Worm (Caenorhabditis elegans) whole organism, L2 larva: ENCODE measurements around the gene B0524.2.

Source experiments
- C34F6.9 ChIP-seq: fragments of 150-350 bp; optimal IDR thresholded peaks from 2 replicates; lab custom pipeline; 2014; ENCODE audit warnings: missing biosample characterization, missing genetic modification characterization
- F13H6.1 ChIP-seq: sonication (generic microtip); optimal IDR thresholded peaks from 2 replicates; lab custom pipeline; 2016; ENCODE audit warnings: missing genetic modification characterization, missing compliant biosample characterization
- R02D3.7 ChIP-seq: fragments of 150-350 bp; optimal IDR thresholded peaks from 2 replicates; lab custom pipeline; 2014; ENCODE audit warnings: missing biosample characterization, missing genetic modification characterization
- Y55F3AM.14 ChIP-seq: fragments of 200-800 bp; sonication (Bioruptor generic); optimal IDR thresholded peaks from 2 replicates; lab custom pipeline; 2018; ENCODE audit warnings: mild to moderate bottlenecking, missing genetic modification characterization, missing compliant biosample characterization
- ZK546.5 ChIP-seq: sonication (generic microtip); optimal IDR thresholded peaks from 2 replicates; lab custom pipeline; 2017; ENCODE audit warnings: missing biosample characterization, missing genetic modification characterization
- alr-1 ChIP-seq: fragments of 150-350 bp; optimal IDR thresholded peaks from 2 replicates; lab custom pipeline; 2014; ENCODE audit warnings: missing biosample characterization, missing genetic modification characterization
- aly-2 ChIP-seq: fragments of 150-350 bp; optimal IDR thresholded peaks from 2 replicates; lab custom pipeline; 2014; ENCODE audit warnings: missing biosample characterization, missing genetic modification characterization
- ama-1 ChIP-seq: fragments of 150-350 bp; optimal IDR thresholded peaks from 2 replicates; lab custom pipeline; 2018; ENCODE audit warnings: inconsistent platforms
- blmp-1 ChIP-seq: sonication (generic microtip); optimal IDR thresholded peaks from 2 replicates; lab custom pipeline; 2017; ENCODE audit warnings: missing genetic modification characterization, mild to moderate bottlenecking, missing compliant biosample characterization, antibody characterized with exemption, moderate library complexity; ENCODE audit not compliant: insufficient read depth
- ceh-16 ChIP-seq: fragments of 150-350 bp; optimal IDR thresholded peaks from 2 replicates; lab custom pipeline; 2014; ENCODE audit warnings: missing biosample characterization, missing genetic modification characterization
- ceh-82 ChIP-seq: fragments of 150-350 bp; optimal IDR thresholded peaks from 2 replicates; lab custom pipeline; 2014; ENCODE audit warnings: missing biosample characterization, missing genetic modification characterization
- crh-2 ChIP-seq: sonication (generic microtip); optimal IDR thresholded peaks from 2 replicates; lab custom pipeline; 2017; ENCODE audit warnings: missing biosample characterization, missing genetic modification characterization
- dmd-4 ChIP-seq: sonication (generic microtip); optimal IDR thresholded peaks from 2 replicates; lab custom pipeline; 2017; ENCODE audit warnings: missing biosample characterization, missing genetic modification characterization
- egl-27 ChIP-seq: sonication (generic microtip); optimal IDR thresholded peaks from 3 replicates; lab custom pipeline; 2017; ENCODE audit warnings: missing biosample characterization, missing genetic modification reagents, missing genetic modification characterization
- elt-1 ChIP-seq: fragments of 150-350 bp; optimal IDR thresholded peaks from 2 replicates; lab custom pipeline; 2014; ENCODE audit warnings: missing biosample characterization, missing genetic modification characterization
- elt-3 ChIP-seq: sonication (generic microtip); optimal IDR thresholded peaks from 2 replicates; lab custom pipeline; 2017; ENCODE audit warnings: missing biosample characterization, missing genetic modification characterization
- fos-1 ChIP-seq: fragments of 150-350 bp; optimal IDR thresholded peaks from 2 replicates; lab custom pipeline; 2014; ENCODE audit warnings: missing biosample characterization, missing genetic modification characterization
- gmeb-1 ChIP-seq: fragments of 150-350 bp; optimal IDR thresholded peaks from 2 replicates; lab custom pipeline; 2014; ENCODE audit warnings: missing biosample characterization, missing genetic modification characterization
- lin-11 ChIP-seq: fragments of 150-350 bp; sonication (generic microtip); optimal IDR thresholded peaks from 2 replicates; lab custom pipeline; 2014; ENCODE audit warnings: missing biosample characterization, missing genetic modification characterization, inconsistent platforms, mixed read lengths
- lin-13 ChIP-seq: fragments of 150-350 bp; optimal IDR thresholded peaks from 2 replicates; lab custom pipeline; 2014; ENCODE audit warnings: missing biosample characterization, missing genetic modification reagents, missing genetic modification characterization
- lin-39 ChIP-seq: fragments of 150-350 bp; optimal IDR thresholded peaks from 2 replicates; lab custom pipeline; 2014; ENCODE audit warnings: missing biosample characterization, missing genetic modification reagents, missing genetic modification characterization
- lsy-2 ChIP-seq, 2 experiments: fragments of 150-350 bp in 1 of 2; sonication (generic microtip) in 1 of 2; optimal IDR thresholded peaks; 2 replicates each; lab custom pipeline; 2014 to 2017; ENCODE audit warnings: missing biosample characterization in 2 of 2, missing genetic modification characterization in 2 of 2
- mab-5 ChIP-seq: fragments of 150-350 bp; optimal IDR thresholded peaks from 2 replicates; lab custom pipeline; 2014; ENCODE audit warnings: missing biosample characterization, missing genetic modification characterization
- mbf-1 ChIP-seq: sonication (generic microtip); optimal IDR thresholded peaks from 2 replicates; lab custom pipeline; 2017; ENCODE audit warnings: missing biosample characterization, missing genetic modification characterization
- mdl-1 ChIP-seq, 2 experiments: fragments of 150-350 bp in 1 of 2; sonication (generic microtip) in 1 of 2; optimal IDR thresholded peaks; 2 replicates each; lab custom pipeline; 2017; ENCODE audit warnings: missing biosample characterization in 2 of 2, missing genetic modification characterization in 2 of 2
- nhr-10 ChIP-seq: sonication (generic microtip); optimal IDR thresholded peaks from 2 replicates; lab custom pipeline; 2017; ENCODE audit warnings: missing biosample characterization, missing genetic modification characterization
- nhr-11 ChIP-seq: fragments of 150-350 bp; optimal IDR thresholded peaks from 2 replicates; lab custom pipeline; 2014; ENCODE audit warnings: missing biosample characterization, missing genetic modification characterization
- nhr-12 ChIP-seq: fragments of 150-350 bp; optimal IDR thresholded peaks from 2 replicates; lab custom pipeline; 2014; ENCODE audit warnings: missing biosample characterization, missing genetic modification characterization
- nhr-129 ChIP-seq: fragments of 150-350 bp; optimal IDR thresholded peaks from 2 replicates; lab custom pipeline; 2014; ENCODE audit warnings: missing biosample characterization, missing genetic modification characterization
- nhr-21 ChIP-seq: fragments of 150-350 bp; optimal IDR thresholded peaks from 2 replicates; lab custom pipeline; 2014; ENCODE audit warnings: missing biosample characterization, missing genetic modification characterization
- nhr-23 ChIP-seq: fragments of 150-350 bp; optimal IDR thresholded peaks from 2 replicates; lab custom pipeline; 2014; ENCODE audit warnings: missing biosample characterization, missing genetic modification reagents, missing genetic modification characterization
- nhr-237 ChIP-seq: fragments of 150-350 bp; optimal IDR thresholded peaks from 2 replicates; lab custom pipeline; 2014; ENCODE audit warnings: missing biosample characterization, missing genetic modification characterization
- nhr-25 ChIP-seq: fragments of 150-350 bp; sonication (generic microtip); optimal IDR thresholded peaks from 3 replicates; lab custom pipeline; 2014; ENCODE audit warnings: missing biosample characterization, missing genetic modification characterization
- nhr-6 ChIP-seq: fragments of 150-350 bp; optimal IDR thresholded peaks from 2 replicates; lab custom pipeline; 2014; ENCODE audit warnings: missing biosample characterization, missing genetic modification characterization
- nhr-77 ChIP-seq: fragments of 150-350 bp; optimal IDR thresholded peaks from 2 replicates; lab custom pipeline; 2014; ENCODE audit warnings: missing biosample characterization, missing genetic modification characterization
- peb-1 ChIP-seq: fragments of 150-350 bp; optimal IDR thresholded peaks from 2 replicates; lab custom pipeline; 2014; ENCODE audit warnings: missing biosample characterization, missing genetic modification characterization
- sem-4 ChIP-seq: fragments of 150-350 bp; optimal IDR thresholded peaks from 2 replicates; lab custom pipeline; 2014; ENCODE audit warnings: missing biosample characterization, missing genetic modification reagents, missing genetic modification characterization
- skn-1 ChIP-seq: sonication (generic microtip); optimal IDR thresholded peaks from 2 replicates; lab custom pipeline; 2017; ENCODE audit warnings: missing biosample characterization, missing genetic modification characterization
- sma-3 ChIP-seq: sonication (generic microtip); optimal IDR thresholded peaks from 2 replicates; lab custom pipeline; 2016; ENCODE audit warnings: missing genetic modification reagents, missing genetic modification characterization, missing compliant biosample characterization
- sma-9 ChIP-seq, 2 experiments: fragments of 150-350 bp in 1 of 2; sonication (generic microtip) in 1 of 2; optimal IDR thresholded peaks; 2 replicates each; lab custom pipeline; 2014 to 2016; ENCODE audit warnings: missing genetic modification characterization in 2 of 2, mild to moderate bottlenecking in 1 of 2, missing biosample characterization in 1 of 2, missing compliant biosample characterization in 1 of 2, missing genetic modification reagents in 1 of 2, moderate library complexity in 1 of 2
- snpc-4 ChIP-seq: fragments of 150-350 bp; optimal IDR thresholded peaks from 2 replicates; lab custom pipeline; 2014; ENCODE audit warnings: missing biosample characterization, missing genetic modification characterization
- unc-39 ChIP-seq: fragments of 150-350 bp; optimal IDR thresholded peaks from 2 replicates; lab custom pipeline; 2014; ENCODE audit warnings: missing biosample characterization, missing genetic modification characterization
- unc-55 ChIP-seq: fragments of 150-350 bp; sonication (generic microtip); optimal IDR thresholded peaks from 3 replicates; lab custom pipeline; 2014; ENCODE audit warnings: missing biosample characterization, missing genetic modification reagents, missing genetic modification characterization
- unc-62 ChIP-seq: fragments of 150-350 bp; optimal IDR thresholded peaks from 2 replicates; lab custom pipeline; 2014; ENCODE audit warnings: missing biosample characterization, missing genetic modification reagents, missing genetic modification characterization
- zag-1 ChIP-seq: fragments of 150-350 bp; optimal IDR thresholded peaks from 2 replicates; lab custom pipeline; 2014; ENCODE audit warnings: missing biosample characterization, missing genetic modification characterization
- ztf-1 ChIP-seq: fragments of 200-800 bp; sonication (Bioruptor generic); conservative IDR thresholded peaks from 2 replicates; pipeline ENCODE4 v1.3.6; 2022; ENCODE audit warnings: missing genetic modification characterization, missing compliant biosample characterization
- ztf-11 ChIP-seq: sonication (generic microtip); optimal IDR thresholded peaks from 2 replicates; lab custom pipeline; 2017; ENCODE audit warnings: missing biosample characterization, missing genetic modification characterization
- ztf-4 ChIP-seq: fragments of 150-350 bp; optimal IDR thresholded peaks from 2 replicates; lab custom pipeline; 2014; ENCODE audit warnings: missing biosample characterization, missing genetic modification characterization

The B0524.2 gene

DNA sequence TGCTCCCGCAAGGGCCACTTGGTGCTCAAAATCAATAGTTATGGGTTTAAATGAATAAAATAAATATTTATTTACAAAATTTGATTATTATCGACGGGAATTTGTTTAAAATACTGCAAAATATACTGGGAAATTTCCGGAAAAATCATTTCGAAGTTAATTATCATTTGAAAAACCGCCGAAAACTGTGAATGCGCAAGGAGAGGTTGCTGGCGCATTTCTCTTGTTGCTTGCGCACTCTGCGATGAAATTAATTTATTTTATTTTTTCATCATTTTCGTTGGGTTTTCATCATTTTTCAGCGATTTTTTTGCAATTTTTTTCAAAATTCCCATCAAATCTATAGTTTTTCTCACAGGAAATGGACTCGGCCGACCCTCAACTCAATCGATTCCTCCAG is 34.3 kb upstream of the B0524.2 start, which contains the start of gene ddp-1:
Gene ddp-1 (plus strand): TSS at position 357 of the 400 bp plus-strand sequence.
- TF ChIP-seq C34F6.9 (tag; lab: Kevin White, UChicago) (peak; percentile 97), sma-3 (GFP tag; lab: Kevin White, UChicago) (peak; percentile 96), nhr-25 (tag; lab: Kevin White, UChicago) (peak; percentile 96), peb-1 (tag; lab: Kevin White, UChicago) (no peak), sem-4 (peak; percentile 90), ceh-16 (peak; percentile 81), nhr-237 (tag; lab: Kevin White, UChicago) (peak; percentile 83), nhr-6 (tag; lab: Kevin White, UChicago) (peak; percentile 93), elt-1 (tag; lab: Kevin White, UChicago) (no peak), lin-39 (tag; lab: Kevin White, UChicago) (peak; percentile 59), dmd-4 (tag; lab: Kevin White, UChicago) (peak; percentile 64), nhr-23 (tag; lab: Kevin White, UChicago) (no peak), snpc-4 (tag; lab: Kevin White, UChicago) (peak; percentile 69), fos-1 (tag; lab: Kevin White, UChicago) (peak; percentile 87), crh-2 (tag; lab: Kevin White, UChicago) (peak; percentile 96), mbf-1 (peak; percentile 41), elt-3 (tag; lab: Kevin White, UChicago) (no peak), unc-39 (tag; lab: Kevin White, UChicago) (no peak), unc-62 (GFP tag; lab: Kevin White, UChicago) (peak; percentile 82), lsy-2 (tag; optimal IDR thresholded peaks at IDR 0.05; lab: Kevin White, UChicago) (peak; percentile 95 to 97), aly-2 (tag; lab: Kevin White, UChicago) (peak; percentile 71), egl-27 (tag; lab: Kevin White, UChicago) (peak; percentile 91), unc-55 (GFP tag; lab: Kevin White, UChicago) (peak; percentile 99), ama-1 (peak; percentile 87), ztf-11 (tag; lab: Kevin White, UChicago) (peak; percentile 63), F13H6.1 (tag; lab: Kevin White, UChicago) (peak; percentile 93), nhr-10 (peak; percentile 91), R02D3.7 (tag; lab: Kevin White, UChicago) (peak; percentile 73), nhr-77 (peak; percentile 74), lin-13 (GFP tag; lab: Kevin White, UChicago) (peak; percentile 97), skn-1 (tag; lab: Kevin White, UChicago) (no peak), nhr-11 (tag; lab: Kevin White, UChicago) (no peak), ceh-82 (peak; percentile 83), zag-1 (tag; lab: Kevin White, UChicago) (peak; percentile 80), nhr-12 (tag; lab: Kevin White, UChicago) (no peak), lin-11 (peak; percentile 88), mab-5 (tag; lab: Kevin White, UChicago) (peak; percentile 94), Y55F3AM.14 (peak; percentile 80), sma-9 (GFP tag; optimal IDR thresholded peaks at IDR 0.05; lab: Kevin White, UChicago) (peak; percentile 98), sma-9 (tag; optimal IDR thresholded peaks at IDR 0.05; lab: Kevin White, UChicago) (no peak), ztf-1 (GFP tag; lab: Robert Waterston, UW) (no peak), alr-1 (tag; lab: Kevin White, UChicago) (no peak), ZK546.5 (tag; lab: Kevin White, UChicago) (peak; percentile 77), gmeb-1 (peak; percentile 100), mdl-1 (tag; optimal IDR thresholded peaks at IDR 0.05; lab: Kevin White, UChicago) (peak in 1 of 2 experiments; percentile 69), nhr-21 (tag; lab: Kevin White, UChicago) (peak; percentile 95), nhr-129 (tag; lab: Kevin White, UChicago) (peak; percentile 78), ztf-4 (tag; lab: Kevin White, UChicago) (peak; percentile 89), blmp-1 (tag; lab: Kevin White, UChicago) (peak; percentile 71)
